Fruit fly (Drosophila melanogaster) whole organism, embryonic: Measurements from ENCODE around the gene Tlk.

Experiments used
- Ada2b ChIP-seq: fragments of 200-800 bp; sonication (Bioruptor generic); IDR thresholded peaks from 2 replicates; pipeline ENCODE4 v1.3.6; 2022; ENCODE audit warnings: missing biosample characterization, missing genetic modification characterization
- Asciz ChIP-seq: fragments of 200-800 bp; sonication (Bioruptor generic); optimal IDR thresholded peaks from 2 replicates; lab custom pipeline; 2017; ENCODE audit warnings: missing biosample characterization, mild to moderate bottlenecking, missing genetic modification characterization, missing genetic modification reagents
- CG10543 ChIP-seq: fragments of 200-800 bp; sonication (Bioruptor generic); optimal IDR thresholded peaks from 3 replicates; lab custom pipeline; 2017; ENCODE audit warnings: missing biosample characterization, mild to moderate bottlenecking, missing genetic modification characterization, moderate library complexity
- CG10979 ChIP-seq: fragments of 200-800 bp; sonication (Bioruptor generic); optimal IDR thresholded peaks from 2 replicates; lab custom pipeline; 2018; ENCODE audit warnings: missing biosample characterization, mild to moderate bottlenecking, missing genetic modification characterization, moderate library complexity
- CG11093 ChIP-seq: fragments of 200-800 bp; sonication (Bioruptor generic); IDR thresholded peaks from 3 replicates; pipeline ENCODE4 v1.3.6; 2022; ENCODE audit warnings: missing biosample characterization, missing genetic modification characterization
- CG16815 ChIP-seq: fragments of 200-800 bp; sonication (Bioruptor generic); optimal IDR thresholded peaks from 3 replicates; lab custom pipeline; 2017; ENCODE audit warnings: missing biosample characterization, mild to moderate bottlenecking, missing genetic modification characterization
- CG17186 ChIP-seq: fragments of 200-800 bp; sonication (Bioruptor generic); optimal IDR thresholded peaks from 3 replicates; lab custom pipeline; 2017; ENCODE audit warnings: missing biosample characterization, missing genetic modification reagents, missing genetic modification characterization
- CG17802 ChIP-seq: fragments of 200-800 bp; sonication (Bioruptor generic); optimal IDR thresholded peaks from 2 replicates; lab custom pipeline; 2018; ENCODE audit warnings: missing biosample characterization, mild to moderate bottlenecking, missing genetic modification characterization, moderate library complexity
- CG2129 ChIP-seq: fragments of 200-800 bp; sonication (Bioruptor generic); IDR thresholded peaks from 2 replicates; pipeline ENCODE4 v1.3.6; 2022; ENCODE audit warnings: missing biosample characterization, missing genetic modification characterization; ENCODE audit not compliant: partially characterized antibody
- CG30431 ChIP-seq: fragments of 200-800 bp; sonication (Bioruptor generic); optimal IDR thresholded peaks from 2 replicates; lab custom pipeline; 2017; ENCODE audit warnings: missing biosample characterization, missing genetic modification characterization
- CG31224 ChIP-seq: fragments of 200-800 bp; sonication (Bioruptor generic); IDR thresholded peaks from 2 replicates; pipeline ENCODE4 v1.3.6; 2022; ENCODE audit warnings: missing biosample characterization, missing genetic modification characterization
- CG31388 ChIP-seq: fragments of 200-800 bp; sonication (Bioruptor generic); optimal IDR thresholded peaks from 2 replicates; lab custom pipeline; 2016; ENCODE audit warnings: missing biosample characterization, missing genetic modification characterization
- CG32532 ChIP-seq: fragments of 200-800 bp; sonication (Bioruptor generic); IDR thresholded peaks from 2 replicates; pipeline ENCODE4 v1.3.6; 2022; ENCODE audit warnings: missing biosample characterization, missing genetic modification characterization
- CG33557 ChIP-seq: fragments of 200-800 bp; sonication (Bioruptor generic); optimal IDR thresholded peaks from 2 replicates; lab custom pipeline; 2019; ENCODE audit warnings: missing biosample characterization, mild to moderate bottlenecking, missing genetic modification characterization, moderate library complexity
- CG3847 ChIP-seq: fragments of 200-800 bp; sonication (Bioruptor generic); IDR thresholded peaks from 2 replicates; pipeline ENCODE4 v1.3.6; 2022; ENCODE audit warnings: missing biosample characterization, missing genetic modification characterization
- CG5180 ChIP-seq: fragments of 200-800 bp; sonication (Bioruptor generic); optimal IDR thresholded peaks from 3 replicates; lab custom pipeline; 2017; ENCODE audit warnings: missing biosample characterization, missing genetic modification characterization, mild to moderate bottlenecking, moderate library complexity, missing genetic modification reagents
- CG8089 ChIP-seq: fragments of 200-800 bp; sonication (Bioruptor generic); optimal IDR thresholded peaks from 3 replicates; lab custom pipeline; 2016; ENCODE audit warnings: missing biosample characterization, missing genetic modification characterization
- CG8924 ChIP-seq: fragments of 200-800 bp; optimal IDR thresholded peaks from 3 replicates; lab custom pipeline; 2019; ENCODE audit warnings: missing biosample characterization, mild to moderate bottlenecking, missing genetic modification characterization, moderate library complexity
- Dad ChIP-seq: fragments of 200-800 bp; sonication (Bioruptor generic); optimal IDR thresholded peaks from 3 replicates; lab custom pipeline; 2016; ENCODE audit warnings: missing biosample characterization, missing genetic modification characterization
- Dek ChIP-seq: fragments of 200-800 bp; sonication (Bioruptor generic); optimal IDR thresholded peaks from 3 replicates; lab custom pipeline; 2019; ENCODE audit warnings: missing biosample characterization, mild to moderate bottlenecking, missing genetic modification characterization, moderate library complexity
- Dip3 ChIP-seq: fragments of 200-800 bp; sonication (Bioruptor generic); optimal IDR thresholded peaks from 3 replicates; lab custom pipeline; 2016; ENCODE audit warnings: missing biosample characterization, missing genetic modification characterization
- Eip74EF ChIP-seq, 2 experiments: fragments of 200-800 bp in 1 of 2; fragments of >200 bp in 1 of 2; sonication (Bioruptor generic) in 1 of 2; optimal IDR thresholded peaks; 2 replicates each; lab custom pipeline; 2017 to 2019; ENCODE audit warnings: missing biosample characterization in 2 of 2, missing genetic modification characterization in 2 of 2, mild to moderate bottlenecking in 1 of 2, moderate library complexity in 1 of 2
- HmgZ ChIP-seq: fragments of 200-800 bp; sonication (Bioruptor generic); optimal IDR thresholded peaks from 2 replicates; lab custom pipeline; 2018; ENCODE audit warnings: missing biosample characterization, mild to moderate bottlenecking, missing genetic modification characterization
- Hr51 ChIP-seq, 2 experiments: fragments of 200-800 bp; sonication (Bioruptor generic); optimal IDR thresholded peaks; 2 replicates in 1 of 2; 3 replicates in 1 of 2; lab custom pipeline; 2016 to 2018; ENCODE audit warnings: missing biosample characterization in 2 of 2, missing genetic modification characterization in 2 of 2, mild to moderate bottlenecking in 1 of 2, moderate library complexity in 1 of 2
- Hr78 ChIP-seq, 2 experiments: fragments of 200-800 bp in 1 of 2; fragments of >200 bp in 1 of 2; sonication (Bioruptor generic) in 1 of 2; optimal IDR thresholded peaks; 2 replicates each; lab custom pipeline; 2017 to 2019; ENCODE audit warnings: missing biosample characterization in 2 of 2, missing genetic modification characterization in 2 of 2, mild to moderate bottlenecking in 1 of 2, moderate library complexity in 1 of 2
- Lhr ChIP-seq: fragments of 200-800 bp; sonication (Bioruptor generic); optimal IDR thresholded peaks from 3 replicates; lab custom pipeline; 2017; ENCODE audit warnings: mild to moderate bottlenecking, missing biosample characterization, missing genetic modification reagents, missing genetic modification characterization
- NC2β ChIP-seq: fragments of 200-800 bp; sonication (Bioruptor generic); optimal IDR thresholded peaks from 2 replicates; lab custom pipeline; 2016; ENCODE audit warnings: missing biosample characterization, missing genetic modification characterization
- NFAT ChIP-seq: fragments of 200-800 bp; sonication (Bioruptor generic); IDR thresholded peaks from 2 replicates; pipeline ENCODE4 v1.3.6; 2022; ENCODE audit warnings: missing biosample characterization, missing genetic modification characterization
- NfI ChIP-seq: fragments of 200-800 bp; sonication (Bioruptor generic); optimal IDR thresholded peaks from 3 replicates; lab custom pipeline; 2018; ENCODE audit warnings: missing biosample characterization, mild to moderate bottlenecking, missing genetic modification characterization, moderate library complexity
- Sox102F ChIP-seq: fragments of 200-800 bp; sonication (Bioruptor generic); optimal IDR thresholded peaks from 2 replicates; lab custom pipeline; 2018; ENCODE audit warnings: missing biosample characterization, mild to moderate bottlenecking, missing genetic modification characterization, moderate library complexity
- cg ChIP-seq: fragments of 200-800 bp; sonication (Bioruptor generic); optimal IDR thresholded peaks from 3 replicates; lab custom pipeline; 2019; ENCODE audit warnings: missing biosample characterization, mild to moderate bottlenecking, missing genetic modification characterization, moderate library complexity
- chn ChIP-seq: fragments of 200-800 bp; sonication (Bioruptor generic); optimal IDR thresholded peaks from 2 replicates; lab custom pipeline; 2016; ENCODE audit warnings: missing biosample characterization, missing genetic modification characterization
- croc ChIP-seq: fragments of 200-800 bp; sonication (Bioruptor generic); conservative IDR thresholded peaks from 3 replicates; pipeline ENCODE4 v1.3.6; 2022; ENCODE audit warnings: missing biosample characterization, missing genetic modification characterization
- crp ChIP-seq, 2 experiments: fragments of 200-800 bp; sonication (Bioruptor generic); optimal IDR thresholded peaks; 2 replicates in 1 of 2; 3 replicates in 1 of 2; lab custom pipeline; 2017; ENCODE audit warnings: missing biosample characterization in 2 of 2, missing genetic modification characterization in 2 of 2, mild to moderate bottlenecking in 1 of 2, moderate library complexity in 1 of 2
- exex ChIP-seq: fragments of 200-800 bp; sonication (Bioruptor generic); optimal IDR thresholded peaks from 4 replicates; lab custom pipeline; 2018; ENCODE audit warnings: missing biosample characterization, mild to moderate bottlenecking, missing genetic modification characterization, moderate library complexity
- fd102C ChIP-seq: fragments of 200-800 bp; sonication (Bioruptor generic); optimal IDR thresholded peaks from 2 replicates; lab custom pipeline; 2018; ENCODE audit warnings: missing biosample characterization, mild to moderate bottlenecking, missing genetic modification characterization, moderate library complexity
- gce ChIP-seq: fragments of 200-800 bp; sonication (Bioruptor generic); IDR thresholded peaks from 3 replicates; pipeline ENCODE4 v1.3.6; 2022; ENCODE audit warnings: missing biosample characterization, missing genetic modification characterization
- h ChIP-seq: fragments of >200 bp; optimal IDR thresholded peaks from 2 replicates; lab custom pipeline; 2017
- lilli ChIP-seq: fragments of 200-800 bp; sonication (Bioruptor generic); optimal IDR thresholded peaks from 3 replicates; lab custom pipeline; 2016; ENCODE audit warnings: missing biosample characterization, missing genetic modification characterization
- luna ChIP-seq: fragments of 200-800 bp; sonication (Bioruptor generic); optimal IDR thresholded peaks from 2 replicates; lab custom pipeline; 2016; ENCODE audit warnings: missing biosample characterization, missing genetic modification characterization
- phol ChIP-seq: fragments of 200-800 bp; sonication (Bioruptor generic); optimal IDR thresholded peaks from 3 replicates; lab custom pipeline; 2018; ENCODE audit warnings: missing biosample characterization, mild to moderate bottlenecking, missing genetic modification characterization, moderate library complexity
- prd ChIP-seq, 3 experiments: fragments of >200 bp in 2 of 3; fragments of 200-800 bp in 1 of 3; sonication (Bioruptor generic) in 1 of 3; optimal IDR thresholded peaks in 2 of 3; IDR thresholded peaks in 1 of 3; 2 replicates in 2 of 3; 3 replicates in 1 of 3; pipeline versions ENCODE4 v1.3.6 to Lab custom; 2017 to 2022; ENCODE audit warnings: missing biosample characterization in 1 of 3, missing genetic modification characterization in 1 of 3
- rib ChIP-seq: fragments of 200-800 bp; sonication (Bioruptor generic); IDR thresholded peaks from 2 replicates; pipeline ENCODE4 v1.3.6; 2022; ENCODE audit warnings: missing biosample characterization, missing genetic modification characterization
- sens ChIP-seq: fragments of 200-800 bp; sonication (Bioruptor generic); peaks from one replicate; lab custom pipeline; 2016; ENCODE audit warnings: missing biosample characterization, missing genetic modification characterization
- sima ChIP-seq: fragments of 200-800 bp; sonication (Bioruptor generic); optimal IDR thresholded peaks from 2 replicates; lab custom pipeline; 2016; ENCODE audit warnings: missing biosample characterization, missing genetic modification characterization
- slbo ChIP-seq: fragments of 200-800 bp; sonication (Bioruptor generic); IDR thresholded peaks from 2 replicates; pipeline ENCODE4 v1.3.6; 2022; ENCODE audit warnings: missing biosample characterization, missing genetic modification characterization
- stwl ChIP-seq: fragments of 200-800 bp; sonication (Bioruptor generic); optimal IDR thresholded peaks from 3 replicates; lab custom pipeline; 2018; ENCODE audit warnings: missing biosample characterization, mild to moderate bottlenecking, missing genetic modification characterization, moderate library complexity
- unc-4 ChIP-seq: fragments of 200-800 bp; sonication (Bioruptor generic); IDR thresholded peaks from 2 replicates; pipeline ENCODE4 v1.3.6; 2022; ENCODE audit warnings: missing biosample characterization, missing genetic modification characterization; ENCODE audit not compliant: partially characterized antibody
- vnd ChIP-seq: fragments of 200-800 bp; sonication (Bioruptor generic); IDR thresholded peaks from 3 replicates; pipeline ENCODE4 v1.3.6; 2022; ENCODE audit warnings: missing biosample characterization, missing genetic modification characterization; ENCODE audit not compliant: partially characterized antibody

The Tlk gene

DNA sequence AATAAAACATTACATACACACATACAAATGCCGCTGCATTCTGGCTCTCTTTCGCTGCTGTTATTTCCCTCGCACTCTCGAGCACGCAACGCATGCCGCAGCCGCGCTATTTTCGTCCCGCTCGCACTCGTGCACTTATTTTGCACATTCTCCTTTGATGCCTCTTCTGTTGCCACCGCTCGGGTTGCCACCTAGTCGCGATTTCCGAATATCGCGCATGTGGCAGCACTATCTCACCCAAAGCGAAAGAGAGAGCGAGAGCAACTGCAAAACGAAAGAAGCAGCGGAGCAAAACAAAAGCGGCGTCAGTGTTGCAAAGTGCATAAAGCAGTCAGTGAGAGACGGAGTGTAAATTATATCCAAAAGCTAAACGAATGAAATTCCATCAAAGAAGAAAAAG, 61.1 kb downstream of the Tlk start (continued):
- TF ChIP-seq CG17802 (tag; lab: Kevin White, UChicago), result no peak
- peak; percentile 47 for TF ChIP-seq chn (GFP tag; lab: Kevin White, UChicago)
- no peak for TF ChIP-seq CG30431 (GFP tag; lab: Kevin White, UChicago)
- no peak for TF ChIP-seq vnd (GFP tag; lab: Robert Waterston, UW)
- peak; percentile 65 for TF ChIP-seq CG10543 (GFP tag; lab: Kevin White, UChicago)
- no peak for TF ChIP-seq Hr78 (GFP tag; optimal IDR thresholded peaks at IDR 0.05; lab: Kevin White, UChicago)
- peak; percentile 98 for TF ChIP-seq stwl (tag; lab: Kevin White, UChicago)
- TF ChIP-seq cg (GFP tag; lab: Kevin White, UChicago), result peak; percentile 81
- peak; percentile 88 for TF ChIP-seq sens
- no peak for TF ChIP-seq fd102C (GFP tag; lab: Kevin White, UChicago)
- TF ChIP-seq CG3847 (GFP tag; lab: Robert Waterston, UW), result peak; percentile 60
- TF ChIP-seq CG31388 (GFP tag; lab: Kevin White, UChicago), result no peak
- peak; percentile 70 for TF ChIP-seq CG8924
- no peak for TF ChIP-seq CG11093 (GFP tag; lab: Robert Waterston, UW)
- TF ChIP-seq h, result no peak
- peak; percentile 65 for TF ChIP-seq CG5180 (GFP tag; lab: Kevin White, UChicago)
- peak; percentile 13 for TF ChIP-seq lilli (GFP tag; lab: Kevin White, UChicago)
- no peak for TF ChIP-seq Eip74EF (GFP tag; optimal IDR thresholded peaks at IDR 0.05; lab: Kevin White, UChicago)
- TF ChIP-seq CG33557 (GFP tag; lab: Kevin White, UChicago), result no peak
- TF ChIP-seq Asciz (GFP tag; lab: Kevin White, UChicago), result no peak
- TF ChIP-seq CG10979 (tag; lab: Kevin White, UChicago), result no peak
- peak; percentile 48 for TF ChIP-seq Lhr (GFP tag; lab: Kevin White, UChicago)
- TF ChIP-seq HmgZ (tag; lab: Kevin White, UChicago), result peak; percentile 64
- no peak for TF ChIP-seq Ada2b
- no peak for TF ChIP-seq prd (optimal IDR thresholded peaks at IDR 0.05; lab: Kevin White, UChicago)
- no peak for TF ChIP-seq prd (GFP tag; IDR thresholded peaks at IDR 0.05; lab: Robert Waterston, UW)
- TF ChIP-seq rib (GFP tag; lab: Robert Waterston, UW), result peak; percentile 89
- TF ChIP-seq Dip3 (GFP tag; lab: Kevin White, UChicago), result no peak
- peak; percentile 15 for TF ChIP-seq NC2β (GFP tag; lab: Kevin White, UChicago)
- 0 out of 2 replicates have a peak, but pooled peaks have one; percentile 13 for TF ChIP-seq CG31224 (GFP tag; lab: Robert Waterston, UW)
- no peak for TF ChIP-seq Sox102F (GFP tag; lab: Kevin White, UChicago)
- no peak for TF ChIP-seq CG16815 (GFP tag; lab: Kevin White, UChicago)
- TF ChIP-seq slbo (GFP tag; lab: Robert Waterston, UW), result 0 out of 2 replicates have a peak, but pooled peaks have one; percentile 33
- no peak for TF ChIP-seq gce (GFP tag; lab: Robert Waterston, UW)
- peak; percentile 10 for TF ChIP-seq Dad (GFP tag; lab: Kevin White, UChicago)
- no peak for TF ChIP-seq exex (tag; lab: Kevin White, UChicago)
- no peak for TF ChIP-seq CG8089 (GFP tag; lab: Kevin White, UChicago)
- TF ChIP-seq sima, result no peak
- TF ChIP-seq croc, result no peak
- TF ChIP-seq unc-4 (GFP tag; lab: Robert Waterston, UW), result peak; percentile 49; the same call in 1 of the 2 replicates
- TF ChIP-seq Hr51 (GFP tag; optimal IDR thresholded peaks at IDR 0.05; lab: Kevin White, UChicago), result peak in 1 of 2 experiments; percentile 12
- TF ChIP-seq luna, result no peak
- TF ChIP-seq NfI (GFP tag; lab: Kevin White, UChicago), result peak; percentile 0
- no peak for TF ChIP-seq CG2129 (GFP tag; lab: Robert Waterston, UW)
- peak; percentile 36 for TF ChIP-seq CG17186
- no peak for TF ChIP-seq Dek
- TF ChIP-seq phol (tag; lab: Kevin White, UChicago), result peak; percentile 22
- peak in 1 of 2 experiments; percentile 22 for TF ChIP-seq crp (GFP tag; optimal IDR thresholded peaks at IDR 0.05; lab: Kevin White, UChicago)
- no peak for TF ChIP-seq NFAT (GFP tag; lab: Robert Waterston, UW)
- no peak; the same call in 1 of the 2 replicates for TF ChIP-seq CG32532 (GFP tag; lab: Robert Waterston, UW)
